Fruit fly (Drosophila melanogaster) whole organism, embryonic: ENCODE results near the gene mahe.

Experiments
- Adf1 ChIP-seq: fragments of 200-800 bp; sonication (Bioruptor generic); IDR thresholded peaks from 2 replicates; pipeline ENCODE4 v1.3.6; 2022; ENCODE audit warnings: missing biosample characterization, missing genetic modification characterization
- CG11398 ChIP-seq: fragments of 200-800 bp; sonication (Bioruptor generic); optimal IDR thresholded peaks from 2 replicates; lab custom pipeline; 2016; ENCODE audit warnings: missing biosample characterization, missing genetic modification characterization
- CG12155 ChIP-seq: fragments of 200-800 bp; sonication (Bioruptor generic); optimal IDR thresholded peaks from 3 replicates; lab custom pipeline; 2016; ENCODE audit warnings: missing biosample characterization, missing genetic modification characterization
- CG12769 ChIP-seq: fragments of 200-800 bp; sonication (Bioruptor generic); optimal IDR thresholded peaks from 2 replicates; lab custom pipeline; 2019; ENCODE audit warnings: missing biosample characterization, mild to moderate bottlenecking, missing genetic modification characterization, moderate library complexity
- CG13123 ChIP-seq: fragments of 200-800 bp; sonication (Bioruptor generic); optimal IDR thresholded peaks from 2 replicates; lab custom pipeline; 2016; ENCODE audit warnings: missing biosample characterization, missing genetic modification characterization
- CG13296 ChIP-seq: fragments of 200-800 bp; sonication (Bioruptor generic); optimal IDR thresholded peaks from 3 replicates; lab custom pipeline; 2018; ENCODE audit warnings: missing biosample characterization, mild to moderate bottlenecking, missing genetic modification characterization
- CG14667 ChIP-seq: fragments of 200-800 bp; sonication (Bioruptor generic); IDR thresholded peaks from 2 replicates; pipeline ENCODE4 v1.3.6; 2022; ENCODE audit warnings: missing biosample characterization, missing genetic modification characterization
- CG1603 ChIP-seq: fragments of 200-800 bp; sonication (Bioruptor generic); optimal IDR thresholded peaks from 2 replicates; lab custom pipeline; 2019; ENCODE audit warnings: missing biosample characterization, mild to moderate bottlenecking, missing genetic modification characterization, moderate library complexity
- CG33213 ChIP-seq: fragments of 200-800 bp; sonication (Bioruptor generic); optimal IDR thresholded peaks from 3 replicates; lab custom pipeline; 2016; ENCODE audit warnings: missing biosample characterization, missing genetic modification characterization
- CG34422 ChIP-seq: fragments of 200-800 bp; sonication (Bioruptor generic); IDR thresholded peaks from 3 replicates; pipeline ENCODE4 v1.3.6; 2022; ENCODE audit warnings: missing biosample characterization, missing genetic modification characterization
- CG4424 ChIP-seq: fragments of 200-800 bp; sonication (Bioruptor generic); optimal IDR thresholded peaks from 3 replicates; lab custom pipeline; 2016; ENCODE audit warnings: missing biosample characterization, missing genetic modification characterization
- CG4617 ChIP-seq: fragments of 200-800 bp; sonication (Bioruptor generic); optimal IDR thresholded peaks from 3 replicates; lab custom pipeline; 2016; ENCODE audit warnings: missing biosample characterization, missing genetic modification characterization, borderline replicate concordance
- CG6272 ChIP-seq: fragments of 200-800 bp; sonication (Bioruptor generic); IDR thresholded peaks from 2 replicates; pipeline ENCODE4 v1.3.6; 2022; ENCODE audit warnings: missing biosample characterization, missing genetic modification characterization
- CG6654 ChIP-seq: fragments of 200-800 bp; sonication (Bioruptor generic); optimal IDR thresholded peaks from 2 replicates; lab custom pipeline; 2017; ENCODE audit warnings: missing biosample characterization, mild to moderate bottlenecking, missing genetic modification characterization
- CG6791 ChIP-seq: fragments of 200-800 bp; sonication (Bioruptor generic); IDR thresholded peaks from 3 replicates; pipeline ENCODE4 v1.3.6; 2022; ENCODE audit warnings: missing biosample characterization, missing genetic modification characterization; ENCODE audit not compliant: partially characterized antibody
- CG8359 ChIP-seq: fragments of 200-800 bp; sonication (Bioruptor generic); optimal IDR thresholded peaks from 2 replicates; lab custom pipeline; 2017; ENCODE audit warnings: missing biosample characterization, mild to moderate bottlenecking, missing genetic modification characterization, borderline replicate concordance
- CrebB ChIP-seq: fragments of 200-800 bp; sonication (Bioruptor generic); optimal IDR thresholded peaks from 3 replicates; lab custom pipeline; 2018; ENCODE audit warnings: missing biosample characterization, mild to moderate bottlenecking, missing genetic modification characterization
- Dad ChIP-seq: fragments of 200-800 bp; sonication (Bioruptor generic); optimal IDR thresholded peaks from 3 replicates; lab custom pipeline; 2016; ENCODE audit warnings: missing biosample characterization, missing genetic modification characterization
- ERR ChIP-seq: fragments of 200-800 bp; sonication (Bioruptor generic); optimal IDR thresholded peaks from 2 replicates; lab custom pipeline; 2016; ENCODE audit warnings: missing biosample characterization, missing genetic modification characterization
- Lpt ChIP-seq: fragments of >200 bp; optimal IDR thresholded peaks from 2 replicates; lab custom pipeline; 2018; ENCODE audit warnings: missing biosample characterization, missing genetic modification characterization
- Poxn ChIP-seq: fragments of 200-800 bp; sonication (Bioruptor generic); IDR thresholded peaks from 2 replicates; pipeline ENCODE4 v1.3.6; 2022; ENCODE audit warnings: missing biosample characterization, missing genetic modification characterization
- Sry-β ChIP-seq: fragments of 200-800 bp; sonication (Bioruptor generic); optimal IDR thresholded peaks from 2 replicates; lab custom pipeline; 2018; ENCODE audit warnings: missing biosample characterization, mild to moderate bottlenecking, missing genetic modification characterization, moderate library complexity
- Sry-δ ChIP-seq: fragments of 200-800 bp; sonication (Bioruptor generic); optimal IDR thresholded peaks from 2 replicates; lab custom pipeline; 2016; ENCODE audit warnings: missing biosample characterization, missing genetic modification characterization
- Taf1 ChIP-seq: fragments of 200-800 bp; sonication (Bioruptor generic); IDR thresholded peaks from 2 replicates; pipeline ENCODE4 v1.3.6; 2022; ENCODE audit warnings: missing biosample characterization, missing genetic modification characterization
- ab ChIP-seq: fragments of 200-800 bp; sonication (Bioruptor generic); optimal IDR thresholded peaks from 2 replicates; lab custom pipeline; 2016; ENCODE audit warnings: missing biosample characterization, missing genetic modification characterization
- amos ChIP-seq: fragments of 200-800 bp; sonication (Bioruptor generic); IDR thresholded peaks from 2 replicates; pipeline ENCODE4 v1.3.6; 2022; ENCODE audit warnings: missing biosample characterization, missing genetic modification characterization; ENCODE audit not compliant: partially characterized antibody
- aop ChIP-seq: fragments of 200-800 bp; sonication (Bioruptor generic); IDR thresholded peaks from 2 replicates; pipeline ENCODE4 v1.3.6; 2022; ENCODE audit warnings: missing biosample characterization, missing genetic modification characterization
- ato ChIP-seq: fragments of 200-800 bp; sonication (Bioruptor generic); IDR thresholded peaks from 2 replicates; pipeline ENCODE4 v1.3.6; 2022; ENCODE audit warnings: missing biosample characterization, missing genetic modification characterization; ENCODE audit not compliant: partially characterized antibody
- disco-r ChIP-seq: fragments of 200-800 bp; sonication (Bioruptor generic); optimal IDR thresholded peaks from 2 replicates; lab custom pipeline; 2016; ENCODE audit warnings: missing biosample characterization, missing genetic modification characterization
- dmrt11E ChIP-seq: fragments of 200-800 bp; sonication (Bioruptor generic); optimal IDR thresholded peaks from 3 replicates; lab custom pipeline; 2018; ENCODE audit warnings: missing biosample characterization, mild to moderate bottlenecking, missing genetic modification characterization, moderate library complexity
- gcm2 ChIP-seq: fragments of 200-800 bp; sonication (Bioruptor generic); optimal IDR thresholded peaks from 2 replicates; lab custom pipeline; 2016; ENCODE audit warnings: missing biosample characterization, missing genetic modification characterization
- gfzf ChIP-seq: fragments of 200-800 bp; sonication (Bioruptor generic); optimal IDR thresholded peaks from 2 replicates; lab custom pipeline; 2016; ENCODE audit warnings: missing biosample characterization, mild to moderate bottlenecking, missing genetic modification characterization, moderate library complexity
- gsb ChIP-seq: fragments of 200-800 bp; sonication (Bioruptor generic); IDR thresholded peaks from 2 replicates; pipeline ENCODE4 v1.3.6; 2022; ENCODE audit warnings: missing biosample characterization, missing genetic modification characterization
- knrl ChIP-seq: fragments of 200-800 bp; sonication (Bioruptor generic); IDR thresholded peaks from 3 replicates; pipeline ENCODE4 v1.3.6; 2022; ENCODE audit warnings: missing biosample characterization, missing genetic modification characterization; ENCODE audit not compliant: partially characterized antibody
- lbe ChIP-seq: fragments of 200-800 bp; sonication (Bioruptor generic); optimal IDR thresholded peaks from 2 replicates; lab custom pipeline; 2016; ENCODE audit warnings: missing biosample characterization, mild to moderate bottlenecking, missing genetic modification characterization
- lmd ChIP-seq: fragments of 200-800 bp; sonication (Bioruptor generic); IDR thresholded peaks from 2 replicates; pipeline ENCODE4 v1.3.6; 2022; ENCODE audit warnings: missing biosample characterization, missing genetic modification characterization
- mld ChIP-seq: fragments of 200-800 bp; sonication (Bioruptor generic); IDR thresholded peaks from 3 replicates; pipeline ENCODE4 v1.3.6; 2022; ENCODE audit warnings: missing biosample characterization, missing genetic modification characterization; ENCODE audit not compliant: partially characterized antibody
- pho ChIP-seq: fragments of 200-800 bp; sonication (Bioruptor generic); optimal IDR thresholded peaks from 2 replicates; lab custom pipeline; 2016; ENCODE audit warnings: missing biosample characterization, missing genetic modification characterization
- phol ChIP-seq: fragments of 200-800 bp; sonication (Bioruptor generic); optimal IDR thresholded peaks from 3 replicates; lab custom pipeline; 2018; ENCODE audit warnings: missing biosample characterization, mild to moderate bottlenecking, missing genetic modification characterization, moderate library complexity
- prd ChIP-seq, 3 experiments: fragments of >200 bp in 2 of 3; fragments of 200-800 bp in 1 of 3; sonication (Bioruptor generic) in 1 of 3; optimal IDR thresholded peaks in 2 of 3; IDR thresholded peaks in 1 of 3; 2 replicates in 2 of 3; 3 replicates in 1 of 3; pipeline versions ENCODE4 v1.3.6 to Lab custom; 2017 to 2022; ENCODE audit warnings: missing biosample characterization in 1 of 3, missing genetic modification characterization in 1 of 3
- pzg ChIP-seq: fragments of 200-800 bp; sonication (Bioruptor generic); optimal IDR thresholded peaks from 3 replicates; lab custom pipeline; 2018; ENCODE audit warnings: missing biosample characterization, mild to moderate bottlenecking, missing genetic modification characterization, moderate library complexity
- sens ChIP-seq: fragments of 200-800 bp; sonication (Bioruptor generic); peaks from one replicate; lab custom pipeline; 2016; ENCODE audit warnings: missing biosample characterization, missing genetic modification characterization
- tap ChIP-seq: fragments of 200-800 bp; optimal IDR thresholded peaks from 3 replicates; lab custom pipeline; 2019; ENCODE audit warnings: missing biosample characterization, mild to moderate bottlenecking, missing genetic modification characterization, moderate library complexity
- twi ChIP-seq: fragments of 200-800 bp; optimal IDR thresholded peaks from 2 replicates; lab custom pipeline; 2019; ENCODE audit warnings: missing biosample characterization, mild to moderate bottlenecking, missing genetic modification characterization, moderate library complexity
- unc-4 ChIP-seq: fragments of 200-800 bp; sonication (Bioruptor generic); IDR thresholded peaks from 2 replicates; pipeline ENCODE4 v1.3.6; 2022; ENCODE audit warnings: missing biosample characterization, missing genetic modification characterization; ENCODE audit not compliant: partially characterized antibody
- zen2 ChIP-seq: fragments of 200-800 bp; sonication (Bioruptor generic); IDR thresholded peaks from 3 replicates; pipeline ENCODE4 v1.3.6; 2022; ENCODE audit warnings: missing biosample characterization, missing genetic modification characterization; ENCODE audit not compliant: partially characterized antibody

Gene mahe

DNA sequence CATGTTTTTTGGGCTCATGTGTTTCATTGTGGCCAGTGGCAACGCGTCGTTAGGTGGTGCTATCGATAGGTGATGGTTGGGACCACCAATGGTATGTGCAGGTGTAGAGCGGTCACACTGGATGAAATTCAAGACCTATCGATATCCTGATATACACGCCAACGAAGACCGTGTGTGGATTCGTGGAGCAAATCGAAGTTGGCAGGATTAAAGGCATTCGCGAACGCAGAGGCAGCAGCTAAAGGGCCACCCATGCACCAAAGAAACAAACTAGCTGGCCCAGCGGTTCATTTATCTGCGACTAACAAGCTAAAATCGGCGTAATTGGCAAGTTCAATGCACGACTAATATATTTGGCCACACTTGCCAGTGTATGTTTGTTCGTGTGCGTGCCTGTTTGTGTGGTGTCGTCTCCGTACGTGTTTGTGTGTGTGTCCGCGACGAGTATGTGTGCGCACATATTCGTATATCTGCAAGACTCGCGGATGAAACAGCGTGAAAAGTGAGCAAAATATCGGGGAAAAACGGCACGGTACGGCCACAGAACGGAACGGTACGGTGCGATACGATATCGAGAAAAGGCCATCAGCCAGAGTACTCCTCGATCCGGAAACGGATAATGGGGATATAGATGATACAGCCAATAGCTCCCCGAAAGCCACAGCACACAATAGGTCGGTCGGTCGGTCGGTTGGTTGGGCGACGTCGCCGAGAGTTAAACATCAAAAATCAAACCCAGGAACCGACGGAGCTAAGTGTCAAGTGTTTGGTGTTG, 4.8 kb upstream of the mahe start, which contains the start of gene Ubr3 (continued):
- peak; percentile 68 for TF ChIP-seq unc-4 (GFP tag; lab: Robert Waterston, UW)

DNA sequence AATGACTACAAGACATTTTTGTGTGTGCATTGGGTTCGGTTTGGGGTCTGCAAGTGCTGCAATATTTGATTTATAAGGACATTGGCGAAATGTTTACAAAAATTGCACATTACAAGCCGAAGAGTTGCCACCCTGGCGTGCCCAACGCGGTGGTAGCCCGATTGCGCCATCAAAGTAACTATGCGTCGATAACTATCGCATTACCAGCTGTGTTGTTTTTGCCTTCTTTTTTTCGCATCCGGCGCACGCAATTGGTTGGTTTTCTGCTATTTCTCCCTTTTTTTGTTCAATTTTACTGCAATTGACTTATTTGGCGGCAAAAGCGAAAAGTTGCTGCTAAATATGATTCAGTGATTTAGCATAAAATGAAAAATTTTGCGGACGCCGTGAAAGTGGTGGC, 3.5 kb upstream of the mahe start, which contains the start of gene RpS14b:
Gene RpS14b (plus strand): TSS at position 220 of the 400 bp plus-strand sequence.
- TF ChIP-seq Dad (GFP tag; lab: Kevin White, UChicago) (peak; percentile 45), aop (GFP tag; lab: Robert Waterston, UW) (no peak), zen2 (peak; percentile 62; the same call in 1 of the 3 replicates), CG11398 (no peak), lmd (GFP tag; lab: Robert Waterston, UW) (no peak; the same call in 1 of the 2 replicates), ERR (GFP tag; lab: Kevin White, UChicago) (peak; percentile 19), phol (tag; lab: Kevin White, UChicago) (peak; percentile 59), CG33213 (GFP tag; lab: Kevin White, UChicago) (peak; percentile 66), CG13123 (no peak), pho (GFP tag; lab: Kevin White, UChicago) (peak; percentile 53), Lpt (GFP tag; lab: Kevin White, UChicago) (no peak), disco-r (GFP tag; lab: Kevin White, UChicago) (no peak), pzg (GFP tag; lab: Kevin White, UChicago) (peak; percentile 77), twi (tag; lab: Kevin White, UChicago) (no peak), dmrt11E (tag; lab: Kevin White, UChicago) (peak; percentile 44), sens (GFP tag; lab: Kevin White, UChicago) (peak; percentile 88), CG4424 (peak; percentile 29), CG6654 (GFP tag; lab: Kevin White, UChicago) (no peak), CG6272 (GFP tag; lab: Robert Waterston, UW) (peak; percentile 41; the same call in 1 of the 2 replicates), mld (GFP tag; lab: Robert Waterston, UW) (peak; percentile 52; the same call in 2 of the 3 replicates), CG13296 (GFP tag; lab: Kevin White, UChicago) (peak; percentile 81), ab (GFP tag; lab: Kevin White, UChicago) (peak; percentile 3), prd (optimal IDR thresholded peaks at IDR 0.05; lab: Kevin White, UChicago) (no peak), prd (GFP tag; IDR thresholded peaks at IDR 0.05; lab: Robert Waterston, UW) (peak; percentile 41; the same call in 1 of the 3 replicates), Sry-β (GFP tag; lab: Kevin White, UChicago) (no peak), gfzf (peak; percentile 44), Poxn (GFP tag; lab: Robert Waterston, UW) (no peak), CG6791 (GFP tag; lab: Robert Waterston, UW) (peak; percentile 68), Sry-δ (GFP tag; lab: Kevin White, UChicago) (peak; percentile 74), gsb (GFP tag; lab: Robert Waterston, UW) (peak; percentile 51; the same call in 1 of the 2 replicates), tap (tag; lab: Kevin White, UChicago) (no peak), CG34422 (peak; percentile 86), CG12155 (GFP tag; lab: Kevin White, UChicago) (no peak), Adf1 (GFP tag; lab: Robert Waterston, UW) (peak; percentile 54), CG14667 (GFP tag; lab: Robert Waterston, UW) (no peak), lbe (peak; percentile 33), amos (peak; percentile 83), ato (GFP tag; lab: Robert Waterston, UW) (peak; percentile 77), CG1603 (peak; percentile 72), CrebB (tag; lab: Kevin White, UChicago) (peak; percentile 72), gcm2 (GFP tag; lab: Kevin White, UChicago) (peak; percentile 55), knrl (GFP tag; lab: Robert Waterston, UW) (peak; percentile 72), CG8359 (GFP tag; lab: Kevin White, UChicago) (no peak), CG12769 (tag; lab: Kevin White, UChicago) (peak; percentile 37), Taf1 (GFP tag; lab: Robert Waterston, UW) (no peak), CG4617 (GFP tag; lab: Kevin White, UChicago) (peak; percentile 37)
